Fruit fly (Drosophila melanogaster): ENCODE results near the gene mldr.

The mldr gene

dm6 chrX:6340593-6341068 is 49.5 kb downstream of the mldr start:
- no peak for TF ChIP-seq CG12768 (GFP tag; optimal IDR thresholded peaks at IDR 0.05)
- TF ChIP-seq CG11617 (GFP tag; optimal IDR thresholded peaks at IDR 0.05) = peak; percentile 88
- TF ChIP-seq bab1 (GFP tag; optimal IDR thresholded peaks at IDR 0.05) = peak; percentile 94
- TF ChIP-seq Hr96 (GFP tag; optimal IDR thresholded peaks at IDR 0.05) = peak; percentile 52
- TF ChIP-seq cnc (optimal IDR thresholded peaks at IDR 0.05) = no peak
- TF ChIP-seq CG33017 (tag; optimal IDR thresholded peaks at IDR 0.05) = peak; percentile 17
- no peak for TF ChIP-seq ovo (GFP tag; optimal IDR thresholded peaks at IDR 0.05)
- TF ChIP-seq CG1620 (GFP tag; optimal IDR thresholded peaks at IDR 0.05) = peak; percentile 46
- peak; percentile 77 for TF ChIP-seq pad (GFP tag; optimal IDR thresholded peaks at IDR 0.05)
- TF ChIP-seq CG7045 (GFP tag; optimal IDR thresholded peaks at IDR 0.05) = peak; percentile 49
- TF ChIP-seq CG5204 (GFP tag; optimal IDR thresholded peaks at IDR 0.05) = peak; percentile 51
- peak; percentile 60 for TF ChIP-seq CG14711 (tag; optimal IDR thresholded peaks at IDR 0.05)
- TF ChIP-seq toe (GFP tag; optimal IDR thresholded peaks at IDR 0.05) = no peak
- peak; percentile 64 for TF ChIP-seq tj (GFP tag; optimal IDR thresholded peaks at IDR 0.05)
- peak; percentile 80 for TF ChIP-seq CG7101 (tag; optimal IDR thresholded peaks at IDR 0.05)
- TF ChIP-seq kay (GFP tag; ENCODE audit: borderline replicate concordance) = no peak
- TF ChIP-seq Mnt (GFP tag; optimal IDR thresholded peaks at IDR 0.05) = no peak
- no peak for TF ChIP-seq Clk (GFP tag; optimal IDR thresholded peaks at IDR 0.05)
- TF ChIP-seq cic (GFP tag; optimal IDR thresholded peaks at IDR 0.05) = no peak
- peak; percentile 60 for TF ChIP-seq Crg-1 (GFP tag; optimal IDR thresholded peaks at IDR 0.05)

- no peak for TF ChIP-seq CG1620 (GFP tag; optimal IDR thresholded peaks at IDR 0.05)
- TF ChIP-seq ovo (GFP tag; optimal IDR thresholded peaks at IDR 0.05) = no peak
- TF ChIP-seq tj (GFP tag; optimal IDR thresholded peaks at IDR 0.05) = peak; percentile 68
- no peak for TF ChIP-seq CG11617 (GFP tag; optimal IDR thresholded peaks at IDR 0.05)
- TF ChIP-seq Hr96 (GFP tag; optimal IDR thresholded peaks at IDR 0.05) = no peak
- TF ChIP-seq cnc (optimal IDR thresholded peaks at IDR 0.05) = peak; percentile 82 to 83
- TF ChIP-seq cic (GFP tag; optimal IDR thresholded peaks at IDR 0.05) = peak; percentile 35
- no peak for TF ChIP-seq pad (GFP tag; optimal IDR thresholded peaks at IDR 0.05)
- TF ChIP-seq CG12768 (GFP tag; optimal IDR thresholded peaks at IDR 0.05) = no peak
- TF ChIP-seq CG7101 (tag; optimal IDR thresholded peaks at IDR 0.05) = no peak
- TF ChIP-seq CG33017 (tag; optimal IDR thresholded peaks at IDR 0.05) = no peak
Measured at dm6 chrX:6341678-6342077, 50.6 kb downstream of the mldr start.

- TF ChIP-seq cnc (optimal IDR thresholded peaks at IDR 0.05) (no peak), ovo (GFP tag; optimal IDR thresholded peaks at IDR 0.05) (no peak), CG33017 (tag; optimal IDR thresholded peaks at IDR 0.05) (no peak), CG12768 (GFP tag; optimal IDR thresholded peaks at IDR 0.05) (no peak), toe (GFP tag; optimal IDR thresholded peaks at IDR 0.05) (no peak), CG7101 (tag; optimal IDR thresholded peaks at IDR 0.05) (no peak), kay (GFP tag; ENCODE audit: borderline replicate concordance) (no peak), Hr96 (GFP tag; optimal IDR thresholded peaks at IDR 0.05) (no peak), cic (GFP tag; optimal IDR thresholded peaks at IDR 0.05) (no peak), CG7045 (GFP tag; optimal IDR thresholded peaks at IDR 0.05) (no peak), tj (GFP tag; optimal IDR thresholded peaks at IDR 0.05) (no peak), bab1 (GFP tag; optimal IDR thresholded peaks at IDR 0.05) (no peak), CG5204 (GFP tag; optimal IDR thresholded peaks at IDR 0.05) (no peak), Mnt (GFP tag; optimal IDR thresholded peaks at IDR 0.05) (no peak), CG14711 (tag; optimal IDR thresholded peaks at IDR 0.05) (no peak), pad (GFP tag; optimal IDR thresholded peaks at IDR 0.05) (no peak), CG11617 (GFP tag; optimal IDR thresholded peaks at IDR 0.05) (no peak), Clk (GFP tag; optimal IDR thresholded peaks at IDR 0.05) (no peak), CG1620 (GFP tag; optimal IDR thresholded peaks at IDR 0.05) (no peak)
Measured at dm6 chrX:6343323-6343722, 52.2 kb downstream of the mldr start.

Measured in whole organism, adult.